Fruit fly (Drosophila melanogaster) whole organism, adult: ENCODE results near the gene RpS3.

Source experiments
- CG11617 ChIP-seq: fragments of 200-800 bp; sonication (Bioruptor generic); optimal IDR thresholded peaks from 2 replicates; lab custom pipeline; 2017; ENCODE audit warnings: mild to moderate bottlenecking, missing biosample characterization, missing genetic modification reagents, missing genetic modification characterization
- CG12768 ChIP-seq: fragments of 200-800 bp; sonication (Bioruptor generic); optimal IDR thresholded peaks from 2 replicates; lab custom pipeline; 2017; ENCODE audit warnings: missing biosample characterization, missing genetic modification characterization, mild to moderate bottlenecking, moderate library complexity, missing genetic modification reagents
- CG14711 ChIP-seq: fragments of 200-800 bp; sonication (Bioruptor generic); optimal IDR thresholded peaks from 2 replicates; lab custom pipeline; 2018; ENCODE audit warnings: missing biosample characterization, mild to moderate bottlenecking, missing genetic modification characterization, moderate library complexity
- CG1620 ChIP-seq: fragments of 200-800 bp; sonication (Bioruptor generic); optimal IDR thresholded peaks from 2 replicates; lab custom pipeline; 2016; ENCODE audit warnings: missing biosample characterization, missing genetic modification characterization
- CG33017 ChIP-seq: fragments of 200-800 bp; sonication (Bioruptor generic); optimal IDR thresholded peaks from 2 replicates; lab custom pipeline; 2018; ENCODE audit warnings: missing biosample characterization, mild to moderate bottlenecking, missing genetic modification characterization, moderate library complexity
- CG5204 ChIP-seq: fragments of 200-800 bp; sonication (Bioruptor generic); optimal IDR thresholded peaks from 2 replicates; lab custom pipeline; 2016; ENCODE audit warnings: missing biosample characterization, missing genetic modification characterization
- CG7045 ChIP-seq: fragments of 200-800 bp; sonication (Bioruptor generic); optimal IDR thresholded peaks from 2 replicates; lab custom pipeline; 2017; ENCODE audit warnings: missing biosample characterization, mild to moderate bottlenecking, missing genetic modification characterization
- CG7101 ChIP-seq: fragments of 200-800 bp; sonication (Bioruptor generic); optimal IDR thresholded peaks from 2 replicates; lab custom pipeline; 2018; ENCODE audit warnings: missing biosample characterization, mild to moderate bottlenecking, missing genetic modification characterization, moderate library complexity
- Clk ChIP-seq: fragments of 200-800 bp; sonication (Bioruptor generic); optimal IDR thresholded peaks from 2 replicates; lab custom pipeline; 2017; ENCODE audit warnings: missing biosample characterization, missing genetic modification characterization
- Crg-1 ChIP-seq: fragments of 200-800 bp; sonication (Bioruptor generic); optimal IDR thresholded peaks from 2 replicates; lab custom pipeline; 2016; ENCODE audit warnings: missing biosample characterization, missing genetic modification characterization
- Hr96 ChIP-seq: fragments of 200-800 bp; sonication (Bioruptor generic); optimal IDR thresholded peaks from 2 replicates; lab custom pipeline; 2016; ENCODE audit warnings: missing biosample characterization, missing genetic modification characterization
- Mnt ChIP-seq: fragments of 200-800 bp; sonication (Bioruptor generic); optimal IDR thresholded peaks from 2 replicates; lab custom pipeline; 2016; ENCODE audit warnings: missing biosample characterization, mild to moderate bottlenecking, missing genetic modification characterization
- bab1 ChIP-seq: fragments of 200-800 bp; sonication (Bioruptor generic); optimal IDR thresholded peaks from 3 replicates; lab custom pipeline; 2019; ENCODE audit warnings: missing biosample characterization, mild to moderate bottlenecking, missing genetic modification characterization, moderate library complexity
- cic ChIP-seq: fragments of 200-800 bp; sonication (Bioruptor generic); optimal IDR thresholded peaks from 2 replicates; lab custom pipeline; 2017; ENCODE audit warnings: missing biosample characterization, mild to moderate bottlenecking, missing genetic modification characterization, moderate library complexity
- cnc ChIP-seq, 2 experiments: fragments of >200 bp; optimal IDR thresholded peaks; 2 replicates each; lab custom pipeline; 2017
- kay ChIP-seq: fragments of 200-800 bp; sonication (Bioruptor generic); peaks from one replicate; lab custom pipeline; 2016; ENCODE audit warnings: missing biosample characterization, missing genetic modification characterization, borderline replicate concordance
- ovo ChIP-seq: fragments of 200-800 bp; sonication (Bioruptor generic); optimal IDR thresholded peaks from 2 replicates; lab custom pipeline; 2016; ENCODE audit warnings: missing biosample characterization, missing genetic modification characterization
- pad ChIP-seq: fragments of 200-800 bp; sonication (Bioruptor generic); optimal IDR thresholded peaks from 3 replicates; lab custom pipeline; 2017; ENCODE audit warnings: missing biosample characterization, missing genetic modification characterization, mild to moderate bottlenecking, moderate library complexity, missing genetic modification reagents
- tj ChIP-seq: fragments of 200-800 bp; sonication (Bioruptor generic); optimal IDR thresholded peaks from 3 replicates; lab custom pipeline; 2017; ENCODE audit warnings: missing biosample characterization, mild to moderate bottlenecking, missing genetic modification characterization, moderate library complexity
- toe ChIP-seq: fragments of 200-800 bp; sonication (Bioruptor generic); optimal IDR thresholded peaks from 2 replicates; lab custom pipeline; 2016; ENCODE audit warnings: missing biosample characterization, missing genetic modification characterization

RpS3 gene

dm6 chr3R:23374290-23374689 is 15.7 kb downstream of the RpS3 start:
- TF ChIP-seq CG7045, result peak; percentile 86
- TF ChIP-seq cic, result peak; percentile 79
- peak; percentile 47 for TF ChIP-seq Crg-1 (GFP tag; lab: Kevin White, UChicago)
- TF ChIP-seq kay (GFP tag; lab: Kevin White, UChicago), result no peak
- no peak for TF ChIP-seq cnc (optimal IDR thresholded peaks at IDR 0.05; lab: Kevin White, UChicago)
- peak; percentile 73 for TF ChIP-seq CG5204 (GFP tag; lab: Kevin White, UChicago)
- TF ChIP-seq bab1 (GFP tag; lab: Kevin White, UChicago), result peak; percentile 6
- peak; percentile 26 for TF ChIP-seq pad (GFP tag; lab: Kevin White, UChicago)
- peak; percentile 88 for TF ChIP-seq CG12768 (GFP tag; lab: Kevin White, UChicago)
- TF ChIP-seq Hr96 (GFP tag; lab: Kevin White, UChicago), result peak; percentile 89
- peak; percentile 67 for TF ChIP-seq tj (GFP tag; lab: Kevin White, UChicago)
- no peak for TF ChIP-seq Clk (GFP tag; lab: Kevin White, UChicago)
- TF ChIP-seq CG33017 (tag; lab: Kevin White, UChicago), result peak; percentile 70
- peak; percentile 59 for TF ChIP-seq ovo (GFP tag; lab: Kevin White, UChicago)
- peak; percentile 65 for TF ChIP-seq CG1620 (GFP tag; lab: Kevin White, UChicago)
- peak; percentile 56 for TF ChIP-seq Mnt (GFP tag; lab: Kevin White, UChicago)
- peak; percentile 77 for TF ChIP-seq toe (GFP tag; lab: Kevin White, UChicago)
- TF ChIP-seq CG11617 (GFP tag; lab: Kevin White, UChicago), result peak; percentile 72
- TF ChIP-seq CG14711 (tag; lab: Kevin White, UChicago), result no peak

DNA sequence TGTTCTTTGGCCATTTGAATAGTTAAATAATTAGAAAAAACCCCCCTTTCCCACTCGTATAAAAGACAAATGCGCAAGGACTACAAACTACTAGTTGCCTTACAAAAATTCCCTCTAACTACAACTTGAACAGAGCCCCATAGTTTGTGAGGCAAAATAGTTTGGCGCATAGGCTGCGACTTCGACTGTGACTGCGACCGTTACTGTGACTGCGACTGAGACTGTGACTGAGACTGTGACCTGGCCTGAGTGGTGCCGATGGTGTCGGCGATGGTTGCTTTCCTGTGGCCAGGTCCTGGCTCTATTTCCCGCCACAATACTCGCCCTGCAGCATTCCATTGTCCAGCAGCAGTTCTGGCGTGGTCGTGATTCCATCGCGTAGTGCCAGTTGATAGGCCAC is 18.7 kb downstream of the RpS3 start:
- TF ChIP-seq CG11617 (GFP tag; lab: Kevin White, UChicago) (no peak), CG5204 (GFP tag; lab: Kevin White, UChicago) (no peak), CG14711 (tag; lab: Kevin White, UChicago) (no peak), cnc (optimal IDR thresholded peaks at IDR 0.05; lab: Kevin White, UChicago) (no peak), cic (no peak), tj (GFP tag; lab: Kevin White, UChicago) (no peak)

- TF ChIP-seq CG33017 (tag; lab: Kevin White, UChicago) (no peak), CG5204 (GFP tag; lab: Kevin White, UChicago) (no peak), CG7101 (tag; lab: Kevin White, UChicago) (no peak), kay (GFP tag; lab: Kevin White, UChicago) (no peak), CG1620 (GFP tag; lab: Kevin White, UChicago) (no peak), Crg-1 (GFP tag; lab: Kevin White, UChicago) (no peak), Clk (GFP tag; lab: Kevin White, UChicago) (no peak), CG12768 (GFP tag; lab: Kevin White, UChicago) (no peak), cic (no peak), Hr96 (GFP tag; lab: Kevin White, UChicago) (no peak), CG11617 (GFP tag; lab: Kevin White, UChicago) (no peak), cnc (optimal IDR thresholded peaks at IDR 0.05; lab: Kevin White, UChicago) (no peak), bab1 (GFP tag; lab: Kevin White, UChicago) (no peak), ovo (GFP tag; lab: Kevin White, UChicago) (no peak), CG7045 (no peak), toe (GFP tag; lab: Kevin White, UChicago) (no peak), pad (GFP tag; lab: Kevin White, UChicago) (no peak), tj (GFP tag; lab: Kevin White, UChicago) (no peak), CG14711 (tag; lab: Kevin White, UChicago) (no peak), Mnt (GFP tag; lab: Kevin White, UChicago) (no peak)
Observed at dm6 chr3R:23383723-23384122, 25.1 kb downstream of the RpS3 start.

- TF ChIP-seq CG11617 (GFP tag; lab: Kevin White, UChicago) (peak; percentile 14), CG33017 (tag; lab: Kevin White, UChicago) (no peak), CG5204 (GFP tag; lab: Kevin White, UChicago) (peak; percentile 51), CG12768 (GFP tag; lab: Kevin White, UChicago) (peak; percentile 94), toe (GFP tag; lab: Kevin White, UChicago) (no peak), CG7045 (peak; percentile 6), Hr96 (GFP tag; lab: Kevin White, UChicago) (peak; percentile 16), Mnt (GFP tag; lab: Kevin White, UChicago) (peak; percentile 7), kay (GFP tag; lab: Kevin White, UChicago) (peak; percentile 50), Clk (GFP tag; lab: Kevin White, UChicago) (peak; percentile 40)
Observed at dm6 chr3R:23384591-23385260, 26.1 kb downstream of the RpS3 start, which contains the start of gene CG4393. CG4393 (minus strand) TSS chr3R:23384777.

DNA sequence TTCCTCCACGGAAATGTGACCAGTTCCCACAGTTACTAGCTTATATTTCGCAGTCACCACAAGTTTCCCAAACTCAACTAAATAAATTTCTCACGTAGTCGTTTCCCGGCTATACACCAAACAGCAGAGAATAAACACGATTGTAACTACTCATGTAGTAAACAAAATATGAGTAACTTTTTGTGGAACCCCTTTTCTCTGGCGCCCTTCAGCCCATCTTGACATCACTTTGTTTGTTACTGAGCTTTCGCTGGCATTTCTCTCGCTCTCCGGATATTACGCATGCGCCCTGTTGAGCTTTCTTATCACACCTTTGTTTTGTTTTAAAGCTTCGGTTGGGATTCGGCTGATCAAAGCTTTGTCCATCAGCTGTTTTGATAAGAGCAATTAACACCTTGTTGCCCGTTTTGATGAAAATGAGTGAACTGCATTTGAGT is 27.4 kb downstream of the RpS3 start:
- TF ChIP-seq kay (GFP tag; lab: Kevin White, UChicago) (peak; percentile 97), CG33017 (tag; lab: Kevin White, UChicago) (peak; percentile 49), CG7101 (tag; lab: Kevin White, UChicago) (peak; percentile 18), CG5204 (GFP tag; lab: Kevin White, UChicago) (no peak), Clk (GFP tag; lab: Kevin White, UChicago) (no peak), CG14711 (tag; lab: Kevin White, UChicago) (no peak), CG7045 (no peak), Crg-1 (GFP tag; lab: Kevin White, UChicago) (no peak), cic (peak; percentile 86), pad (GFP tag; lab: Kevin White, UChicago) (peak; percentile 12)
